Fruit fly (Drosophila melanogaster): ENCODE measurements around the gene zfh1.

zfh1 gene

dm6 chr3R:30789363-30789762, 23.6 kb downstream of the zfh1 start (continued):
- TF ChIP-seq eyg (GFP tag; optimal IDR thresholded peaks at IDR 0.05) = no peak
- TF ChIP-seq CG11247 (GFP tag; IDR thresholded peaks at IDR 0.05) = peak; percentile 63
- no peak for TF ChIP-seq Mad (GFP tag; optimal IDR thresholded peaks at IDR 0.05)
- no peak for TF ChIP-seq zen (tag; optimal IDR thresholded peaks at IDR 0.05)
- TF ChIP-seq CG7963 (GFP tag; IDR thresholded peaks at IDR 0.05; ENCODE audit: partially characterized antibody) = 0 out of 3 replicates have a peak, but pooled peaks have one; percentile 51
- TF ChIP-seq CG13123 (GFP tag; optimal IDR thresholded peaks at IDR 0.05) = no peak
- no peak for TF ChIP-seq CG17802 (tag; optimal IDR thresholded peaks at IDR 0.05)
- no peak for TF ChIP-seq CG7928 (GFP tag; optimal IDR thresholded peaks at IDR 0.05)
- TF ChIP-seq Lim3 (GFP tag; IDR thresholded peaks at IDR 0.05) = no peak
- TF ChIP-seq lmd (GFP tag; IDR thresholded peaks at IDR 0.05) = peak; percentile 76
- TF ChIP-seq stc (GFP tag; IDR thresholded peaks at IDR 0.05) = peak; percentile 76
- no peak for TF ChIP-seq hth (optimal IDR thresholded peaks at IDR 0.05)
- TF ChIP-seq peb (GFP tag; IDR thresholded peaks at IDR 0.05) = no peak
- peak; percentile 63 for TF ChIP-seq Optix (GFP tag; IDR thresholded peaks at IDR 0.05)
- TF ChIP-seq CG6272 (GFP tag; IDR thresholded peaks at IDR 0.05) = no peak
- TF ChIP-seq tx (GFP tag; optimal IDR thresholded peaks at IDR 0.05) = no peak
- TF ChIP-seq disco-r (GFP tag; optimal IDR thresholded peaks at IDR 0.05) = no peak
- no peak for TF ChIP-seq CG3995 (GFP tag; optimal IDR thresholded peaks at IDR 0.05)
- no peak for TF ChIP-seq ac (GFP tag; optimal IDR thresholded peaks at IDR 0.05)
- no peak for TF ChIP-seq vfl (GFP tag; optimal IDR thresholded peaks at IDR 0.05)
- TF ChIP-seq hkb (optimal IDR thresholded peaks at IDR 0.05) = no peak
- TF ChIP-seq hkb (GFP tag; IDR thresholded peaks at IDR 0.05) = peak; percentile 75
- no peak for TF ChIP-seq CG13296 (GFP tag; optimal IDR thresholded peaks at IDR 0.05)
- no peak for TF ChIP-seq CG18476 (GFP tag; optimal IDR thresholded peaks at IDR 0.05)
- TF ChIP-seq eve (GFP tag; optimal IDR thresholded peaks at IDR 0.05) = no peak
- TF ChIP-seq caup (GFP tag; optimal IDR thresholded peaks at IDR 0.05; ENCODE audit: severe bottlenecking) = no peak
- no peak for TF ChIP-seq CG1832 (GFP tag; optimal IDR thresholded peaks at IDR 0.05)
- 0 out of 3 replicates have a peak, but pooled peaks have one; percentile 59 for TF ChIP-seq C15 (GFP tag; IDR thresholded peaks at IDR 0.05)
- peak in 1 of 2 experiments; percentile 7 for TF ChIP-seq chif (GFP tag; optimal IDR thresholded peaks at IDR 0.05)
- no peak for TF ChIP-seq tap (tag; optimal IDR thresholded peaks at IDR 0.05)
- TF ChIP-seq Gsc (GFP tag; IDR thresholded peaks at IDR 0.05) = no peak
- TF ChIP-seq MESR4 (GFP tag; optimal IDR thresholded peaks at IDR 0.05) = no peak
- no peak for TF ChIP-seq CG7745 (tag; optimal IDR thresholded peaks at IDR 0.05)
- TF ChIP-seq fu2 (GFP tag; optimal IDR thresholded peaks at IDR 0.05) = no peak
- no peak for TF ChIP-seq lov (optimal IDR thresholded peaks at IDR 0.05)
- peak; percentile 75; the same call in 1 of the 3 replicates for TF ChIP-seq lov (GFP tag; IDR thresholded peaks at IDR 0.05)
- TF ChIP-seq sima (GFP tag; optimal IDR thresholded peaks at IDR 0.05) = peak; percentile 7
- TF ChIP-seq cato (GFP tag; optimal IDR thresholded peaks at IDR 0.05; ENCODE audit: borderline replicate concordance) = no peak
- TF ChIP-seq h (optimal IDR thresholded peaks at IDR 0.05) = no peak
- peak; percentile 62; the same call in 1 of the 2 replicates for TF ChIP-seq CG11696 (GFP tag; IDR thresholded peaks at IDR 0.05)
- no peak for TF ChIP-seq CG15269 (tag; optimal IDR thresholded peaks at IDR 0.05)
- peak; percentile 100 for TF ChIP-seq CG11560 (tag; IDR thresholded peaks at IDR 0.05)
- no peak for TF ChIP-seq CG9215 (GFP tag; IDR thresholded peaks at IDR 0.05)
- peak; percentile 0 for TF ChIP-seq CG6813 (GFP tag; optimal IDR thresholded peaks at IDR 0.05)
- TF ChIP-seq Dfd (GFP tag; optimal IDR thresholded peaks at IDR 0.05) = no peak
- TF ChIP-seq CG10462 (GFP tag; optimal IDR thresholded peaks at IDR 0.05) = no peak
- TF ChIP-seq dimm (GFP tag; IDR thresholded peaks at IDR 0.05) = peak; percentile 47
- TF ChIP-seq PHDP (tag; optimal IDR thresholded peaks at IDR 0.05) = no peak
- peak; percentile 4 for TF ChIP-seq Sox102F (GFP tag; optimal IDR thresholded peaks at IDR 0.05)
- TF ChIP-seq al (GFP tag; IDR thresholded peaks at IDR 0.05) = peak; percentile 67
- TF ChIP-seq CG15514 (GFP tag; optimal IDR thresholded peaks at IDR 0.05) = peak; percentile 28
- no peak for TF ChIP-seq Sin3A (optimal IDR thresholded peaks at IDR 0.05)
- no peak for TF ChIP-seq aop (GFP tag; IDR thresholded peaks at IDR 0.05)
- no peak for TF ChIP-seq CG4360 (GFP tag; IDR thresholded peaks at IDR 0.05)
